Worm (Caenorhabditis elegans) whole organism, mixed stage, embryonic: ENCODE results near the gene F57F4.2.

Experiments used
- M03D4.4 ChIP-seq: sonication (generic microtip); optimal IDR thresholded peaks from 2 replicates; lab custom pipeline; 2017; ENCODE audit warnings: mild to moderate bottlenecking, missing genetic modification characterization, missing compliant biosample characterization
- bed-3 ChIP-seq: fragments of 200-800 bp; sonication (Bioruptor generic); optimal IDR thresholded peaks from 3 replicates; lab custom pipeline; 2018; ENCODE audit warnings: mild to moderate bottlenecking, missing genetic modification characterization, moderate library complexity, missing compliant biosample characterization
- blmp-1 ChIP-seq: fragments of 150-350 bp; optimal IDR thresholded peaks from 2 replicates; lab custom pipeline; 2014; ENCODE audit warnings: missing biosample characterization, missing genetic modification characterization
- ceh-39 ChIP-seq: fragments of 150-350 bp; optimal IDR thresholded peaks from 2 replicates; lab custom pipeline; 2014; ENCODE audit warnings: missing biosample characterization, missing genetic modification characterization
- ceh-43 ChIP-seq: fragments of 200-800 bp; sonication (Bioruptor generic); optimal IDR thresholded peaks from 2 replicates; lab custom pipeline; 2018; ENCODE audit warnings: mild to moderate bottlenecking, missing genetic modification characterization, moderate library complexity, missing compliant biosample characterization
- ceh-83 ChIP-seq: fragments of 200-800 bp; sonication (Bioruptor generic); optimal IDR thresholded peaks from 2 replicates; lab custom pipeline; 2018; ENCODE audit warnings: mild to moderate bottlenecking, missing genetic modification characterization, missing compliant biosample characterization
- ces-1 ChIP-seq: fragments of 150-350 bp; optimal IDR thresholded peaks from 2 replicates; lab custom pipeline; 2014; ENCODE audit warnings: missing biosample characterization, missing genetic modification reagents, missing genetic modification characterization
- cnd-1 ChIP-seq: fragments of 200-800 bp; sonication (Bioruptor generic); optimal IDR thresholded peaks from 2 replicates; lab custom pipeline; 2018; ENCODE audit warnings: mild to moderate bottlenecking, missing genetic modification characterization, missing compliant biosample characterization
- elt-1 ChIP-seq: sonication (generic microtip); optimal IDR thresholded peaks from 2 replicates; lab custom pipeline; 2017; ENCODE audit warnings: missing genetic modification characterization, mild to moderate bottlenecking, missing compliant biosample characterization, antibody characterized with exemption, moderate library complexity, borderline replicate concordance; ENCODE audit not compliant: insufficient read depth
- ham-2 ChIP-seq: fragments of 200-800 bp; sonication (Bioruptor generic); optimal IDR thresholded peaks from 2 replicates; lab custom pipeline; 2018; ENCODE audit warnings: mild to moderate bottlenecking, missing genetic modification characterization, missing compliant biosample characterization
- lin-13 ChIP-seq: fragments of 150-350 bp; optimal IDR thresholded peaks from 2 replicates; lab custom pipeline; 2014; ENCODE audit warnings: missing biosample characterization, missing genetic modification characterization
- lin-32 ChIP-seq: fragments of 200-800 bp; sonication (Bioruptor generic); optimal IDR thresholded peaks from 2 replicates; lab custom pipeline; 2018; ENCODE audit warnings: mild to moderate bottlenecking, missing genetic modification characterization, missing compliant biosample characterization
- lsy-2 ChIP-seq: fragments of 150-350 bp; optimal IDR thresholded peaks from 2 replicates; lab custom pipeline; 2014; ENCODE audit warnings: missing biosample characterization, missing genetic modification characterization
- mab-5 ChIP-seq: fragments of 150-350 bp; optimal IDR thresholded peaks from 2 replicates; lab custom pipeline; 2014; ENCODE audit warnings: missing biosample characterization, missing genetic modification characterization
- mep-1 ChIP-seq: fragments of 150-350 bp; optimal IDR thresholded peaks from 2 replicates; lab custom pipeline; 2017; ENCODE audit warnings: missing biosample characterization, missing genetic modification reagents, missing genetic modification characterization, inconsistent platforms
- nhr-12 ChIP-seq: fragments of 150-350 bp; optimal IDR thresholded peaks from 2 replicates; lab custom pipeline; 2014; ENCODE audit warnings: missing biosample characterization, missing genetic modification characterization
- nhr-2 ChIP-seq: fragments of 150-350 bp; optimal IDR thresholded peaks from 2 replicates; lab custom pipeline; 2014; ENCODE audit warnings: missing biosample characterization, missing genetic modification characterization
- nhr-237 ChIP-seq: fragments of 150-350 bp; optimal IDR thresholded peaks from 2 replicates; lab custom pipeline; 2014; ENCODE audit warnings: missing biosample characterization, missing genetic modification characterization
- nhr-28 ChIP-seq: fragments of 150-350 bp; optimal IDR thresholded peaks from 2 replicates; lab custom pipeline; 2014; ENCODE audit warnings: missing biosample characterization, missing genetic modification characterization
- nhr-76 ChIP-seq: sonication (generic microtip); optimal IDR thresholded peaks from 2 replicates; lab custom pipeline; 2017; ENCODE audit warnings: missing biosample characterization, missing genetic modification characterization
- sem-2 ChIP-seq: fragments of 200-800 bp; sonication (Bioruptor generic); optimal IDR thresholded peaks from 2 replicates; lab custom pipeline; 2018; ENCODE audit warnings: mild to moderate bottlenecking, missing genetic modification characterization, missing compliant biosample characterization
- snpc-4 ChIP-seq: fragments of 150-350 bp; optimal IDR thresholded peaks from 2 replicates; lab custom pipeline; 2014; ENCODE audit warnings: missing biosample characterization, missing genetic modification characterization
- sptf-1 ChIP-seq: sonication (generic microtip); optimal IDR thresholded peaks from 2 replicates; lab custom pipeline; 2017; ENCODE audit warnings: mild to moderate bottlenecking, missing genetic modification characterization, moderate library complexity, missing compliant biosample characterization
- tbx-8 ChIP-seq: fragments of 200-800 bp; sonication (Bioruptor generic); optimal IDR thresholded peaks from 2 replicates; lab custom pipeline; 2018; ENCODE audit warnings: mild to moderate bottlenecking, missing genetic modification characterization, moderate library complexity, missing compliant biosample characterization
- unc-120 ChIP-seq: sonication (generic microtip); optimal IDR thresholded peaks from 2 replicates; lab custom pipeline; 2017; ENCODE audit warnings: missing genetic modification characterization, missing compliant biosample characterization; ENCODE audit not compliant: poor library complexity, severe bottlenecking
- unc-39 ChIP-seq: fragments of 150-350 bp; optimal IDR thresholded peaks from 2 replicates; lab custom pipeline; 2014; ENCODE audit warnings: missing biosample characterization, missing genetic modification characterization
- unc-62 ChIP-seq: fragments of 150-350 bp; optimal IDR thresholded peaks from 2 replicates; lab custom pipeline; 2014; ENCODE audit warnings: missing biosample characterization, missing genetic modification reagents, missing genetic modification characterization
- zip-8 ChIP-seq: fragments of 150-350 bp; optimal IDR thresholded peaks from 2 replicates; lab custom pipeline; 2014; ENCODE audit warnings: missing biosample characterization, missing genetic modification characterization
- ztf-11 ChIP-seq: fragments of 150-350 bp; optimal IDR thresholded peaks from 2 replicates; lab custom pipeline; 2014; ENCODE audit warnings: missing biosample characterization, missing genetic modification characterization

The F57F4.2 gene

ce11 chrV:6364806-6365205 is 24.7 kb downstream of the F57F4.2 start:
- TF ChIP-seq nhr-237 (tag; lab: Kevin White, UChicago), result no peak
- TF ChIP-seq snpc-4 (tag; lab: Kevin White, UChicago), result no peak
- TF ChIP-seq zip-8 (tag; lab: Kevin White, UChicago), result no peak
- no peak for TF ChIP-seq nhr-12 (tag; lab: Kevin White, UChicago)
- TF ChIP-seq lin-32, result no peak
- no peak for TF ChIP-seq ceh-83
- no peak for TF ChIP-seq mab-5 (tag; lab: Kevin White, UChicago)
- TF ChIP-seq lsy-2, result no peak
- no peak for TF ChIP-seq ceh-43 (GFP tag; lab: Kevin White, UChicago)
- no peak for TF ChIP-seq nhr-76
- no peak for TF ChIP-seq elt-1 (tag; lab: Kevin White, UChicago)
- no peak for TF ChIP-seq unc-120 (tag; lab: Kevin White, UChicago)
- TF ChIP-seq unc-39 (tag; lab: Kevin White, UChicago), result no peak
- no peak for TF ChIP-seq ceh-39 (tag; lab: Kevin White, UChicago)

ce11 chrV:6361688-6362087 is 27.8 kb downstream of the F57F4.2 start:
- TF ChIP-seq nhr-237 (tag; lab: Kevin White, UChicago), result no peak
- TF ChIP-seq mep-1, result no peak
- no peak for TF ChIP-seq ceh-83
- TF ChIP-seq snpc-4 (tag; lab: Kevin White, UChicago), result no peak
- TF ChIP-seq ham-2 (GFP tag; lab: Kevin White, UChicago), result no peak
- TF ChIP-seq tbx-8, result no peak
- no peak for TF ChIP-seq cnd-1 (tag; lab: Kevin White, UChicago)
- TF ChIP-seq M03D4.4, result no peak
- TF ChIP-seq lin-32, result no peak
- no peak for TF ChIP-seq elt-1 (tag; lab: Kevin White, UChicago)
- TF ChIP-seq unc-39 (tag; lab: Kevin White, UChicago), result no peak
- no peak for TF ChIP-seq mab-5 (tag; lab: Kevin White, UChicago)
- no peak for TF ChIP-seq sem-2 (GFP tag; lab: Kevin White, UChicago)
- TF ChIP-seq blmp-1 (tag; lab: Kevin White, UChicago), result no peak
- no peak for TF ChIP-seq bed-3 (GFP tag; lab: Kevin White, UChicago)
- TF ChIP-seq ztf-11 (tag; lab: Kevin White, UChicago), result no peak

- TF ChIP-seq nhr-237 (tag; lab: Kevin White, UChicago), result no peak
- no peak for TF ChIP-seq bed-3 (GFP tag; lab: Kevin White, UChicago)
- TF ChIP-seq sem-2 (GFP tag; lab: Kevin White, UChicago), result no peak
- no peak for TF ChIP-seq unc-62 (GFP tag; lab: Kevin White, UChicago)
- TF ChIP-seq ceh-39 (tag; lab: Kevin White, UChicago), result no peak
- no peak for TF ChIP-seq nhr-28
- TF ChIP-seq ceh-83, result no peak
- no peak for TF ChIP-seq unc-39 (tag; lab: Kevin White, UChicago)
- TF ChIP-seq snpc-4 (tag; lab: Kevin White, UChicago), result no peak
- TF ChIP-seq nhr-12 (tag; lab: Kevin White, UChicago), result no peak
- TF ChIP-seq elt-1 (tag; lab: Kevin White, UChicago), result no peak
- no peak for TF ChIP-seq lin-13
- TF ChIP-seq cnd-1 (tag; lab: Kevin White, UChicago), result no peak
- TF ChIP-seq ceh-43 (GFP tag; lab: Kevin White, UChicago), result no peak
- TF ChIP-seq ham-2 (GFP tag; lab: Kevin White, UChicago), result no peak
- TF ChIP-seq, all 35 proteins: peak for 0
Observed at ce11 chrV:6359522-6359921, 30.0 kb downstream of the F57F4.2 start.

- TF ChIP-seq unc-62 (GFP tag; lab: Kevin White, UChicago) (no peak), lsy-2 (no peak), unc-120 (tag; lab: Kevin White, UChicago) (no peak), sptf-1 (no peak), M03D4.4 (no peak), ces-1 (GFP tag; lab: Kevin White, UChicago) (no peak), mab-5 (tag; lab: Kevin White, UChicago) (no peak)
- TF ChIP-seq, all 35 proteins: peak for 0
Observed at ce11 chrV:6358709-6359108, 30.8 kb downstream of the F57F4.2 start.

ce11 chrV:6357236-6357635 is 32.3 kb downstream of the F57F4.2 start:
- no peak for TF ChIP-seq nhr-28
- no peak for TF ChIP-seq mep-1
- no peak for TF ChIP-seq cnd-1 (tag; lab: Kevin White, UChicago)
- TF ChIP-seq nhr-2 (tag; lab: Kevin White, UChicago), result no peak
- TF ChIP-seq ztf-11 (tag; lab: Kevin White, UChicago), result no peak
- no peak for TF ChIP-seq snpc-4 (tag; lab: Kevin White, UChicago)
- TF ChIP-seq zip-8 (tag; lab: Kevin White, UChicago), result no peak
- TF ChIP-seq ceh-83, result no peak
- TF ChIP-seq lin-32, result no peak
- TF ChIP-seq unc-39 (tag; lab: Kevin White, UChicago), result no peak
- TF ChIP-seq lin-13, result no peak
- no peak for TF ChIP-seq unc-62 (GFP tag; lab: Kevin White, UChicago)
- TF ChIP-seq sem-2 (GFP tag; lab: Kevin White, UChicago), result no peak
- no peak for TF ChIP-seq sptf-1
- no peak for TF ChIP-seq M03D4.4
